Fruit fly (Drosophila melanogaster) whole organism, embryonic: Measurements from ENCODE around the gene elgi.

Experiments used
- Ada2b ChIP-seq: fragments of 200-800 bp; sonication (Bioruptor generic); IDR thresholded peaks from 2 replicates; pipeline ENCODE4 v1.3.6; 2022; ENCODE audit warnings: missing biosample characterization, missing genetic modification characterization
- CG1024 ChIP-seq: fragments of 200-800 bp; sonication (Bioruptor generic); IDR thresholded peaks from 2 replicates; pipeline ENCODE4 v1.3.6; 2022; ENCODE audit warnings: missing biosample characterization, missing genetic modification characterization
- CG10366 ChIP-seq: fragments of 200-800 bp; sonication (Bioruptor generic); IDR thresholded peaks from 2 replicates; pipeline ENCODE4 v1.3.6; 2022; ENCODE audit warnings: missing biosample characterization, missing genetic modification characterization
- CG10543 ChIP-seq: fragments of 200-800 bp; sonication (Bioruptor generic); optimal IDR thresholded peaks from 3 replicates; lab custom pipeline; 2017; ENCODE audit warnings: missing biosample characterization, mild to moderate bottlenecking, missing genetic modification characterization, moderate library complexity
- CG13775 ChIP-seq: fragments of 200-800 bp; sonication (Bioruptor generic); optimal IDR thresholded peaks from 3 replicates; lab custom pipeline; 2017; ENCODE audit warnings: missing biosample characterization, mild to moderate bottlenecking, missing genetic modification characterization
- CG13894 ChIP-seq: fragments of 200-800 bp; sonication (Bioruptor generic); optimal IDR thresholded peaks from 3 replicates; lab custom pipeline; 2018; ENCODE audit warnings: missing biosample characterization, mild to moderate bottlenecking, missing genetic modification characterization, moderate library complexity
- CG14667 ChIP-seq: fragments of 200-800 bp; sonication (Bioruptor generic); IDR thresholded peaks from 2 replicates; pipeline ENCODE4 v1.3.6; 2022; ENCODE audit warnings: missing biosample characterization, missing genetic modification characterization
- CG15514 ChIP-seq: fragments of 200-800 bp; sonication (Bioruptor generic); optimal IDR thresholded peaks from 3 replicates; lab custom pipeline; 2017; ENCODE audit warnings: missing biosample characterization, missing genetic modification characterization, mild to moderate bottlenecking, moderate library complexity, missing genetic modification reagents
- CG15696 ChIP-seq: fragments of 200-800 bp; sonication (Bioruptor generic); optimal IDR thresholded peaks from 2 replicates; lab custom pipeline; 2019; ENCODE audit warnings: missing biosample characterization, mild to moderate bottlenecking, missing genetic modification characterization, moderate library complexity
- CG1603 ChIP-seq: fragments of 200-800 bp; sonication (Bioruptor generic); optimal IDR thresholded peaks from 2 replicates; lab custom pipeline; 2019; ENCODE audit warnings: missing biosample characterization, mild to moderate bottlenecking, missing genetic modification characterization, moderate library complexity
- CG18599 ChIP-seq: fragments of 200-800 bp; sonication (Bioruptor generic); optimal IDR thresholded peaks from 3 replicates; lab custom pipeline; 2017; ENCODE audit warnings: missing biosample characterization, missing genetic modification characterization, mild to moderate bottlenecking, moderate library complexity, missing genetic modification reagents
- CG18764 ChIP-seq: fragments of 200-800 bp; sonication (Bioruptor generic); optimal IDR thresholded peaks from 3 replicates; lab custom pipeline; 2016; ENCODE audit warnings: missing biosample characterization, missing genetic modification characterization
- CG31441 ChIP-seq: fragments of 200-800 bp; sonication (Bioruptor generic); IDR thresholded peaks from 2 replicates; pipeline ENCODE4 v1.3.6; 2022; ENCODE audit warnings: missing biosample characterization, missing genetic modification characterization
- CG32767 ChIP-seq: fragments of 200-800 bp; sonication (Bioruptor generic); IDR thresholded peaks from 2 replicates; pipeline ENCODE4 v1.3.6; 2022; ENCODE audit warnings: missing biosample characterization, missing genetic modification characterization
- CG33557 ChIP-seq: fragments of 200-800 bp; sonication (Bioruptor generic); optimal IDR thresholded peaks from 2 replicates; lab custom pipeline; 2019; ENCODE audit warnings: missing biosample characterization, mild to moderate bottlenecking, missing genetic modification characterization, moderate library complexity
- CG34224 ChIP-seq: fragments of 200-800 bp; sonication (Bioruptor generic); IDR thresholded peaks from 3 replicates; pipeline ENCODE4 v1.3.6; 2022; ENCODE audit warnings: missing biosample characterization, missing genetic modification characterization; ENCODE audit not compliant: partially characterized antibody
- CG4424 ChIP-seq: fragments of 200-800 bp; sonication (Bioruptor generic); optimal IDR thresholded peaks from 3 replicates; lab custom pipeline; 2016; ENCODE audit warnings: missing biosample characterization, missing genetic modification characterization
- CG7372 ChIP-seq: fragments of 200-800 bp; sonication (Bioruptor generic); IDR thresholded peaks from 2 replicates; pipeline ENCODE4 v1.3.6; 2022; ENCODE audit warnings: missing biosample characterization, missing genetic modification characterization
- CoRest ChIP-seq: fragments of 200-800 bp; sonication (Bioruptor generic); optimal IDR thresholded peaks from 3 replicates; lab custom pipeline; 2018; ENCODE audit warnings: missing biosample characterization, mild to moderate bottlenecking, missing genetic modification characterization, moderate library complexity
- Dek ChIP-seq: fragments of 200-800 bp; sonication (Bioruptor generic); optimal IDR thresholded peaks from 3 replicates; lab custom pipeline; 2019; ENCODE audit warnings: missing biosample characterization, mild to moderate bottlenecking, missing genetic modification characterization, moderate library complexity
- Eip74EF ChIP-seq, 2 experiments: fragments of 200-800 bp in 1 of 2; fragments of >200 bp in 1 of 2; sonication (Bioruptor generic) in 1 of 2; optimal IDR thresholded peaks; 2 replicates each; lab custom pipeline; 2017 to 2019; ENCODE audit warnings: missing biosample characterization in 2 of 2, missing genetic modification characterization in 2 of 2, mild to moderate bottlenecking in 1 of 2, moderate library complexity in 1 of 2
- Elba2 ChIP-seq: fragments of 200-800 bp; sonication (Bioruptor generic); optimal IDR thresholded peaks from 3 replicates; lab custom pipeline; 2016; ENCODE audit warnings: missing biosample characterization, missing genetic modification characterization
- HLH4C ChIP-seq: fragments of 200-800 bp; sonication (Bioruptor generic); IDR thresholded peaks from 3 replicates; pipeline ENCODE4 v1.3.6; 2022; ENCODE audit warnings: missing biosample characterization, missing genetic modification characterization; ENCODE audit not compliant: partially characterized antibody
- Hey ChIP-seq: fragments of 200-800 bp; sonication (Bioruptor generic); optimal IDR thresholded peaks from 3 replicates; lab custom pipeline; 2018; ENCODE audit warnings: missing biosample characterization, mild to moderate bottlenecking, missing genetic modification characterization
- Max ChIP-seq: fragments of 200-800 bp; sonication (Bioruptor generic); optimal IDR thresholded peaks from 2 replicates; lab custom pipeline; 2016; ENCODE audit warnings: missing biosample characterization, mild to moderate bottlenecking, missing genetic modification characterization
- NK7.1 ChIP-seq: fragments of 200-800 bp; sonication (Bioruptor generic); optimal IDR thresholded peaks from 3 replicates; lab custom pipeline; 2016; ENCODE audit warnings: missing biosample characterization, missing genetic modification characterization
- Nf-YA ChIP-seq: fragments of 200-800 bp; sonication (Bioruptor generic); IDR thresholded peaks from 2 replicates; pipeline ENCODE4 v1.3.6; 2022; ENCODE audit warnings: missing biosample characterization, missing genetic modification characterization
- Spps ChIP-seq: fragments of 200-800 bp; sonication (Bioruptor generic); optimal IDR thresholded peaks from 2 replicates; lab custom pipeline; 2018; ENCODE audit warnings: missing biosample characterization, mild to moderate bottlenecking, missing genetic modification characterization
- ara ChIP-seq: fragments of 200-800 bp; sonication (Bioruptor generic); IDR thresholded peaks from 2 replicates; pipeline ENCODE4 v1.3.6; 2022; ENCODE audit warnings: missing biosample characterization, missing genetic modification characterization
- bab2 ChIP-seq: fragments of 200-800 bp; sonication (Bioruptor generic); optimal IDR thresholded peaks from 2 replicates; lab custom pipeline; 2016; ENCODE audit warnings: missing biosample characterization, missing genetic modification characterization
- cato ChIP-seq: fragments of 200-800 bp; sonication (Bioruptor generic); optimal IDR thresholded peaks from 2 replicates; lab custom pipeline; 2016; ENCODE audit warnings: missing biosample characterization, missing genetic modification characterization, borderline replicate concordance
- cg ChIP-seq: fragments of 200-800 bp; sonication (Bioruptor generic); optimal IDR thresholded peaks from 3 replicates; lab custom pipeline; 2019; ENCODE audit warnings: missing biosample characterization, mild to moderate bottlenecking, missing genetic modification characterization, moderate library complexity
- chif ChIP-seq, 2 experiments: fragments of 200-800 bp; sonication (Bioruptor generic); optimal IDR thresholded peaks; 3 replicates each; lab custom pipeline; 2016; ENCODE audit warnings: missing biosample characterization in 2 of 2, missing genetic modification characterization in 2 of 2
- chn ChIP-seq: fragments of 200-800 bp; sonication (Bioruptor generic); optimal IDR thresholded peaks from 2 replicates; lab custom pipeline; 2016; ENCODE audit warnings: missing biosample characterization, missing genetic modification characterization
- corto ChIP-seq: fragments of 200-800 bp; sonication (Bioruptor generic); optimal IDR thresholded peaks from 2 replicates; lab custom pipeline; 2016; ENCODE audit warnings: missing biosample characterization, mild to moderate bottlenecking, missing genetic modification characterization, moderate library complexity
- cwo ChIP-seq: fragments of 200-800 bp; sonication (Bioruptor generic); optimal IDR thresholded peaks from 3 replicates; lab custom pipeline; 2017; ENCODE audit warnings: missing biosample characterization, missing genetic modification characterization, mild to moderate bottlenecking, moderate library complexity, missing genetic modification reagents
- fu2 ChIP-seq: fragments of 200-800 bp; sonication (Bioruptor generic); optimal IDR thresholded peaks from 2 replicates; lab custom pipeline; 2016; ENCODE audit warnings: missing biosample characterization, missing genetic modification characterization
- mam ChIP-seq: fragments of 200-800 bp; sonication (Bioruptor generic); optimal IDR thresholded peaks from 3 replicates; lab custom pipeline; 2016; ENCODE audit warnings: missing biosample characterization, missing genetic modification characterization
- oc ChIP-seq: fragments of 200-800 bp; sonication (Bioruptor generic); optimal IDR thresholded peaks from 2 replicates; lab custom pipeline; 2018; ENCODE audit warnings: missing biosample characterization, mild to moderate bottlenecking, missing genetic modification characterization, moderate library complexity
- pan ChIP-seq, 4 experiments: fragments of >200 bp in 3 of 4; fragments of 200-800 bp in 1 of 4; sonication (Bioruptor generic) in 1 of 4; optimal IDR thresholded peaks in 3 of 4; IDR thresholded peaks in 1 of 4; 2 replicates each; pipeline versions ENCODE4 v1.3.6 to Lab custom; 2017 to 2022; ENCODE audit warnings: missing biosample characterization in 2 of 4, missing genetic modification characterization in 2 of 4, mixed read lengths in 1 of 4
- prd ChIP-seq, 3 experiments: fragments of >200 bp in 2 of 3; fragments of 200-800 bp in 1 of 3; sonication (Bioruptor generic) in 1 of 3; optimal IDR thresholded peaks in 2 of 3; IDR thresholded peaks in 1 of 3; 2 replicates in 2 of 3; 3 replicates in 1 of 3; pipeline versions ENCODE4 v1.3.6 to Lab custom; 2017 to 2022; ENCODE audit warnings: missing biosample characterization in 1 of 3, missing genetic modification characterization in 1 of 3
- repo ChIP-seq: fragments of 200-800 bp; sonication (Bioruptor generic); optimal IDR thresholded peaks from 2 replicates; lab custom pipeline; 2016; ENCODE audit warnings: missing biosample characterization, missing genetic modification characterization
- row ChIP-seq: fragments of 200-800 bp; sonication (Bioruptor generic); IDR thresholded peaks from 3 replicates; pipeline ENCODE4 v1.3.6; 2022; ENCODE audit warnings: missing biosample characterization, missing genetic modification characterization
- sc ChIP-seq, 3 experiments: fragments of >200 bp in 2 of 3; fragments of 200-800 bp in 1 of 3; sonication (Bioruptor generic) in 1 of 3; optimal IDR thresholded peaks; 2 replicates in 2 of 3; 3 replicates in 1 of 3; lab custom pipeline; 2017; ENCODE audit warnings: mild to moderate bottlenecking in 1 of 3, missing biosample characterization in 1 of 3, missing genetic modification characterization in 1 of 3, missing genetic modification reagents in 1 of 3
- sens ChIP-seq: fragments of 200-800 bp; sonication (Bioruptor generic); peaks from one replicate; lab custom pipeline; 2016; ENCODE audit warnings: missing biosample characterization, missing genetic modification characterization
- tap ChIP-seq: fragments of 200-800 bp; optimal IDR thresholded peaks from 3 replicates; lab custom pipeline; 2019; ENCODE audit warnings: missing biosample characterization, mild to moderate bottlenecking, missing genetic modification characterization, moderate library complexity
- tio ChIP-seq: fragments of 200-800 bp; sonication (Bioruptor generic); optimal IDR thresholded peaks from 2 replicates; lab custom pipeline; 2017; ENCODE audit warnings: missing biosample characterization, missing genetic modification characterization, inconsistent platforms
- zf30C ChIP-seq: fragments of 200-800 bp; sonication (Bioruptor generic); optimal IDR thresholded peaks from 3 replicates; lab custom pipeline; 2018; ENCODE audit warnings: missing biosample characterization, mild to moderate bottlenecking, missing genetic modification characterization

Gene elgi

DNA sequence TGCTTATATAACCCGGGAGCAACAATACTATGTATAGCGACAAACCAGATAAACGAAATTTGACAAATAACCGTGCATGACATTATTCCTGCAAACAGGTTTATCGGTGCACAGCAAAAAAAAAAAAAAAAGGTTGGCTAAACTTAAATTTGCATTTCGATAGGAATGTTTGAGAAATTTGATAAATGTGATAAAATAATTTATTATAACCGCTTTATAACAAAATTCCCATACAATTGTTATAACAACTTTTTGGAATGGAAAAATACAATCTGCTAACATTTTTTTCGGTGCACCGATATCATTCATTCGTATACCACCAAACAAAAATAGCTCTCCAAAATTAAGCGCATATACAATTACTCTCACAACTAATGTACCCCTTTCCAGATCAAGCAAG lies 21.2 kb downstream of the elgi start (continued):
- peak; percentile 87 for TF ChIP-seq sens (GFP tag; lab: Kevin White, UChicago)
- TF ChIP-seq NK7.1 (GFP tag; lab: Kevin White, UChicago), result peak; percentile 8
- peak; percentile 72 for TF ChIP-seq row (GFP tag; lab: Robert Waterston, UW)
- TF ChIP-seq tap (tag; lab: Kevin White, UChicago), result peak; percentile 28
- TF ChIP-seq repo (GFP tag; lab: Kevin White, UChicago), result no peak
- no peak for TF ChIP-seq corto (GFP tag; lab: Kevin White, UChicago)
- TF ChIP-seq tio (GFP tag; lab: Kevin White, UChicago), result no peak
- TF ChIP-seq CG15696, result no peak
- TF ChIP-seq cwo (GFP tag; lab: Kevin White, UChicago), result peak; percentile 52
- no peak for TF ChIP-seq Spps (tag; lab: Kevin White, UChicago)
- TF ChIP-seq Elba2 (GFP tag; lab: Kevin White, UChicago), result no peak
- TF ChIP-seq Ada2b (GFP tag; lab: Robert Waterston, UW), result peak; percentile 66
- TF ChIP-seq CG34224 (GFP tag; lab: Robert Waterston, UW), result no peak
- peak; percentile 72 for TF ChIP-seq CG18599 (GFP tag; lab: Kevin White, UChicago)
- TF ChIP-seq CG31441, result peak; percentile 82
- peak; percentile 27 for TF ChIP-seq CG4424 (GFP tag; lab: Kevin White, UChicago)
- no peak for TF ChIP-seq cato (GFP tag; lab: Kevin White, UChicago)
- TF ChIP-seq CG33557 (GFP tag; lab: Kevin White, UChicago), result no peak
- peak in 1 of 2 experiments; percentile 28 for TF ChIP-seq Eip74EF (GFP tag; optimal IDR thresholded peaks at IDR 0.05; lab: Kevin White, UChicago)
- peak; percentile 62 for TF ChIP-seq CG7372 (GFP tag; lab: Robert Waterston, UW)
- TF ChIP-seq pan (optimal IDR thresholded peaks at IDR 0.05; lab: Kevin White, UChicago), result no peak
- TF ChIP-seq pan (GFP tag; optimal IDR thresholded peaks at IDR 0.05 in 1 of 2, IDR thresholded peaks at IDR 0.05 in 1 of 2), result peak in 1 of 2 experiments; percentile 84
- no peak for TF ChIP-seq prd (optimal IDR thresholded peaks at IDR 0.05; lab: Kevin White, UChicago)
- TF ChIP-seq prd (GFP tag; IDR thresholded peaks at IDR 0.05; lab: Robert Waterston, UW), result peak; percentile 79
- TF ChIP-seq CG13894 (tag; lab: Kevin White, UChicago), result peak; percentile 12
- TF ChIP-seq Hey (tag; lab: Kevin White, UChicago), result no peak
- no peak for TF ChIP-seq oc (tag; lab: Kevin White, UChicago)
- TF ChIP-seq CG18764 (GFP tag; lab: Kevin White, UChicago), result peak; percentile 10
- TF ChIP-seq cg (GFP tag; lab: Kevin White, UChicago), result no peak
- TF ChIP-seq CG32767 (GFP tag; lab: Robert Waterston, UW), result peak; percentile 18; the same call in 1 of the 2 replicates
- TF ChIP-seq CG13775, result no peak
- no peak for TF ChIP-seq chn (GFP tag; lab: Kevin White, UChicago)
- no peak for TF ChIP-seq CG1603
- TF ChIP-seq HLH4C (GFP tag; lab: Robert Waterston, UW), result no peak
- peak in 1 of 2 experiments; percentile 12 for TF ChIP-seq chif (GFP tag; optimal IDR thresholded peaks at IDR 0.05; lab: Kevin White, UChicago)
- TF ChIP-seq CG10543 (GFP tag; lab: Kevin White, UChicago), result peak; percentile 14
- no peak for TF ChIP-seq CG1024 (GFP tag; lab: Robert Waterston, UW)
- TF ChIP-seq ara (GFP tag; lab: Robert Waterston, UW), result peak; percentile 60
- TF ChIP-seq CG15514 (GFP tag; lab: Kevin White, UChicago), result peak; percentile 51
- TF ChIP-seq CoRest (tag; lab: Kevin White, UChicago), result peak; percentile 20
- TF ChIP-seq Max (GFP tag; lab: Kevin White, UChicago), result peak; percentile 39
- peak; percentile 58 for TF ChIP-seq CG14667
- peak; percentile 31 for TF ChIP-seq bab2
- no peak for TF ChIP-seq Nf-YA (GFP tag; lab: Robert Waterston, UW)
- 0 out of 2 replicates have a peak, but pooled peaks have one; percentile 42 for TF ChIP-seq CG10366 (GFP tag; lab: Robert Waterston, UW)
- TF ChIP-seq mam, result peak; percentile 21
- no peak for TF ChIP-seq fu2 (GFP tag; lab: Kevin White, UChicago)
- peak; percentile 38 for TF ChIP-seq zf30C (GFP tag; lab: Kevin White, UChicago)
- no peak for TF ChIP-seq Dek (tag; lab: Kevin White, UChicago)
- TF ChIP-seq sc (optimal IDR thresholded peaks at IDR 0.05; lab: Kevin White, UChicago), result no peak
- no peak for TF ChIP-seq sc (GFP tag; optimal IDR thresholded peaks at IDR 0.05; lab: Kevin White, UChicago)
